Fruit fly (Drosophila melanogaster): ENCODE results near the gene Nf-YA.

dm6 chr3L:9469079-9469478 lies 27.0 kb upstream of the Nf-YA start:
- no peak for TF ChIP-seq rn (GFP tag; IDR thresholded peaks at IDR 0.05)
- no peak for TF ChIP-seq CG17806 (tag; optimal IDR thresholded peaks at IDR 0.05)
- no peak for TF ChIP-seq CG15710 (tag; optimal IDR thresholded peaks at IDR 0.05)
- no peak for TF ChIP-seq CG8301 (tag; optimal IDR thresholded peaks at IDR 0.05)
- TF ChIP-seq gl (tag; optimal IDR thresholded peaks at IDR 0.05), result no peak
- no peak for TF ChIP-seq CG34367 (tag; optimal IDR thresholded peaks at IDR 0.05)
- TF ChIP-seq CG32121 (GFP tag; IDR thresholded peaks at IDR 0.05), result no peak
- TF ChIP-seq CG9948 (tag; optimal IDR thresholded peaks at IDR 0.05), result no peak
- TF ChIP-seq Pif1A (GFP tag; optimal IDR thresholded peaks at IDR 0.05), result no peak
- TF ChIP-seq CG12605 (GFP tag; IDR thresholded peaks at IDR 0.05), result no peak
- no peak for TF ChIP-seq CG14655 (GFP tag; optimal IDR thresholded peaks at IDR 0.05)

Data from whole organism, pupa.